Worm (Caenorhabditis elegans) whole organism, late embryonic: ENCODE data around the gene C18H9.6.

Experiments used
- K02D7.2 ChIP-seq: sonication (generic microtip); optimal IDR thresholded peaks from 2 replicates; lab custom pipeline; 2017; ENCODE audit warnings: mild to moderate bottlenecking, missing genetic modification characterization, missing compliant biosample characterization
- elt-2 ChIP-seq: sonication (generic microtip); optimal IDR thresholded peaks from 2 replicates; lab custom pipeline; 2016; ENCODE audit warnings: missing genetic modification reagents, missing genetic modification characterization, missing compliant biosample characterization
- hlh-6 ChIP-seq: sonication (generic microtip); optimal IDR thresholded peaks from 2 replicates; lab custom pipeline; 2016; ENCODE audit warnings: missing genotype, missing genetic modification characterization, missing compliant biosample characterization
- pat-9 ChIP-seq: fragments of 200-800 bp; sonication (Bioruptor generic); optimal IDR thresholded peaks from 2 replicates; lab custom pipeline; 2018; ENCODE audit warnings: mild to moderate bottlenecking, missing genetic modification characterization, moderate library complexity, missing compliant biosample characterization
- pha-2 ChIP-seq: sonication (generic microtip); optimal IDR thresholded peaks from 2 replicates; lab custom pipeline; 2017; ENCODE audit warnings: mild to moderate bottlenecking, missing genetic modification characterization, missing compliant biosample characterization
- pqm-1 ChIP-seq: sonication (generic microtip); optimal IDR thresholded peaks from 2 replicates; lab custom pipeline; 2016; ENCODE audit warnings: missing genetic modification characterization, missing compliant biosample characterization

ce11 chrII:6713832-6714342, 12.5 kb upstream of the C18H9.6 start, which contains the start of gene dpy-2:
- TF ChIP-seq pha-2 (tag; lab: Kevin White, UChicago) (no peak), elt-2 (no peak), hlh-6 (tag; lab: Kevin White, UChicago) (no peak), K02D7.2 (tag; lab: Kevin White, UChicago) (no peak), pqm-1 (tag; lab: Kevin White, UChicago) (no peak), pat-9 (tag; lab: Kevin White, UChicago) (no peak)
